Worm (Caenorhabditis elegans): ENCODE data around the gene nas-31.

- no peak for TF ChIP-seq tbx-11 (GFP tag; IDR thresholded peaks at IDR 0.05)
- no peak for TF ChIP-seq ama-1 (optimal IDR thresholded peaks at IDR 0.05)
- no peak for TF ChIP-seq ceh-36 (tag; optimal IDR thresholded peaks at IDR 0.05)
- TF ChIP-seq ceh-13 (GFP tag; optimal IDR thresholded peaks at IDR 0.05): no peak
- TF ChIP-seq sea-1 (GFP tag; conservative IDR thresholded peaks at IDR 0.05): no peak
- no peak for TF ChIP-seq tra-4 (tag; optimal IDR thresholded peaks at IDR 0.05)
- TF ChIP-seq F13C5.2 (tag; optimal IDR thresholded peaks at IDR 0.05): no peak
- no peak for TF ChIP-seq hnd-1 (tag; optimal IDR thresholded peaks at IDR 0.05)
- TF ChIP-seq B0310.2 (tag; optimal IDR thresholded peaks at IDR 0.05): no peak
- no peak for TF ChIP-seq hmg-4 (GFP tag; optimal IDR thresholded peaks at IDR 0.05)
- TF ChIP-seq aly-1 (tag; optimal IDR thresholded peaks at IDR 0.05): no peak
Measured at ce11 chrV:10970930-10971329, 49.3 kb upstream of the nas-31 start.
